Fruit fly (Drosophila melanogaster): Measurements from ENCODE around the gene Gr64a.

DNA sequence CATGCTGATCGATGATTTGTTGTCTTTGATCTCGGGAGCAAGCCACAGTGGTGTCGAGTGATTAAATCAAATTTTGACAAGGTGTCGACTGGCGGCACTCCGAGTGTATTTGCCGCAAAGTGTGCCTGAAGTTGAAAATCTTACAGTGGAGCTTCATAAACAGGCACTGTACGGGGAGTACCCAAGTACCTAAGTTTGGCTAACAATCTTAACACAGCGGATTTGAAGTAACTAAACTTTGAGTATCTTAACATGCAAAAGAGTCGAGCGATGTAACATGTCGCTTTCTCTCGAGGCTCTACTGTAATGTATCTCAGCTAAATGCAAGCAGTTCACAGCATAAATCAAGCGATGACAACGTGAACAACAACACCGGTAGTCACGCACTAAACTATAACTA, 9.8 kb upstream of the Gr64a start:
- TF ChIP-seq CTCF (optimal IDR thresholded peaks at IDR 0.05) (no peak), CG8478 (optimal IDR thresholded peaks at IDR 0.05) (no peak)
